Fruit fly (Drosophila melanogaster): Measurements from ENCODE around the gene CG11857.
A peak's percentile ranks its signal among the peaks of the same experiment; 100 is the strongest.

CG11857 gene

dm6 chr3R:25221203-25221807 is 37.4 kb upstream of the CG11857 start, which contains the start of gene Alg9 (continued):
- TF ChIP-seq Ravus (GFP tag; IDR thresholded peaks at IDR 0.05) (no peak), CG31224 (GFP tag; IDR thresholded peaks at IDR 0.05) (no peak), hbn (GFP tag; IDR thresholded peaks at IDR 0.05; ENCODE audit: partially characterized antibody) (peak; percentile 86), Dbx (GFP tag; IDR thresholded peaks at IDR 0.05) (no peak), CG12299 (tag; optimal IDR thresholded peaks at IDR 0.05) (no peak), CG6272 (GFP tag; IDR thresholded peaks at IDR 0.05) (no peak), CG18262 (tag; optimal IDR thresholded peaks at IDR 0.05) (no peak), CG13894 (tag; optimal IDR thresholded peaks at IDR 0.05) (no peak), CG9797 (GFP tag; optimal IDR thresholded peaks at IDR 0.05) (peak; percentile 21), abd-A (tag; optimal IDR thresholded peaks at IDR 0.05) (no peak), Dad (GFP tag; optimal IDR thresholded peaks at IDR 0.05) (peak; percentile 13), wor (GFP tag; IDR thresholded peaks at IDR 0.05) (no peak), zen (tag; optimal IDR thresholded peaks at IDR 0.05) (no peak), btn (GFP tag; optimal IDR thresholded peaks at IDR 0.05) (no peak), Xbp1 (GFP tag; optimal IDR thresholded peaks at IDR 0.05) (peak; percentile 8), Med (GFP tag) (peak; percentile 88), hkb (optimal IDR thresholded peaks at IDR 0.05) (peak; percentile 18), hkb (GFP tag; IDR thresholded peaks at IDR 0.05) (no peak)

dm6 chr3R:25225483-25225882 is 33.2 kb upstream of the CG11857 start:
- TF ChIP-seq gem (tag; optimal IDR thresholded peaks at IDR 0.05) = no peak
- no peak for TF ChIP-seq CG34376 (GFP tag; optimal IDR thresholded peaks at IDR 0.05)
- TF ChIP-seq Ets65A (GFP tag) = peak; percentile 91

dm6 chr3R:25232271-25232989 is 26.3 kb upstream of the CG11857 start, which contains the start of gene Cad96Cb:
Gene Cad96Cb (minus strand): TSS chr3R:25232321.
- peak; percentile 18 for TF ChIP-seq CG31388 (GFP tag; optimal IDR thresholded peaks at IDR 0.05)
- peak; percentile 85 for TF ChIP-seq fd96Cb (tag; optimal IDR thresholded peaks at IDR 0.05)
- no peak for TF ChIP-seq CG3281 (GFP tag; optimal IDR thresholded peaks at IDR 0.05)
- TF ChIP-seq da (GFP tag; optimal IDR thresholded peaks at IDR 0.05) = peak; percentile 41
- peak; percentile 26 for TF ChIP-seq CrebB (tag; optimal IDR thresholded peaks at IDR 0.05)
- TF ChIP-seq CG4360 (GFP tag; IDR thresholded peaks at IDR 0.05) = peak; percentile 94
- TF ChIP-seq usp (GFP tag; optimal IDR thresholded peaks at IDR 0.05) = no peak
- no peak for TF ChIP-seq psq (GFP tag; optimal IDR thresholded peaks at IDR 0.05)
- no peak for TF ChIP-seq ato (GFP tag; IDR thresholded peaks at IDR 0.05; ENCODE audit: partially characterized antibody)
- peak in 1 of 3 experiments; percentile 94 for TF ChIP-seq lola (GFP tag; optimal IDR thresholded peaks at IDR 0.05)
- peak; percentile 48 for TF ChIP-seq scrt (GFP tag; optimal IDR thresholded peaks at IDR 0.05)
- peak; percentile 22 for TF ChIP-seq TFAM (GFP tag; optimal IDR thresholded peaks at IDR 0.05)
- TF ChIP-seq CG31224 (GFP tag; IDR thresholded peaks at IDR 0.05) = no peak
- peak; percentile 81 for TF ChIP-seq nom (GFP tag; optimal IDR thresholded peaks at IDR 0.05)
- TF ChIP-seq Xbp1 (GFP tag; optimal IDR thresholded peaks at IDR 0.05) = peak; percentile 77
- no peak for TF ChIP-seq pfk (GFP tag; optimal IDR thresholded peaks at IDR 0.05)
- peak; percentile 90 for TF ChIP-seq CG7839 (tag; optimal IDR thresholded peaks at IDR 0.05)
- no peak for TF ChIP-seq CG9797 (GFP tag; optimal IDR thresholded peaks at IDR 0.05)
- TF ChIP-seq ssp (GFP tag; IDR thresholded peaks at IDR 0.05) = peak; percentile 41
- peak; percentile 28 for TF ChIP-seq CG10565 (GFP tag; optimal IDR thresholded peaks at IDR 0.05)
- peak; percentile 50 for TF ChIP-seq E2f2 (GFP tag; IDR thresholded peaks at IDR 0.05)
- TF ChIP-seq CG34376 (GFP tag; optimal IDR thresholded peaks at IDR 0.05) = peak; percentile 1
- peak; percentile 89 for TF ChIP-seq tin (GFP tag; optimal IDR thresholded peaks at IDR 0.05)
- TF ChIP-seq CG6813 (GFP tag; optimal IDR thresholded peaks at IDR 0.05) = peak; percentile 80
- TF ChIP-seq CG2678 (tag; optimal IDR thresholded peaks at IDR 0.05) = peak; percentile 90
- TF ChIP-seq Ravus (GFP tag; IDR thresholded peaks at IDR 0.05) = no peak
- no peak for TF ChIP-seq CG1832 (GFP tag; optimal IDR thresholded peaks at IDR 0.05)
- peak; percentile 77 for TF ChIP-seq CG15011 (GFP tag; optimal IDR thresholded peaks at IDR 0.05)
- peak; percentile 20 for TF ChIP-seq Hand (GFP tag; optimal IDR thresholded peaks at IDR 0.05)
- peak; percentile 87 for TF ChIP-seq org-1 (GFP tag; optimal IDR thresholded peaks at IDR 0.05)
